Worm (Caenorhabditis elegans) whole organism, L4 larva: ENCODE data around the gene srw-44.

ENCODE experiments used
- R02D3.7 ChIP-seq: fragments of 150-350 bp; sonication (generic microtip); optimal IDR thresholded peaks from 3 replicates; lab custom pipeline; 2014; ENCODE audit warnings: missing biosample characterization, missing genetic modification characterization
- ama-1 ChIP-seq: fragments of 150-350 bp; optimal IDR thresholded peaks from 2 replicates; lab custom pipeline; 2014; ENCODE audit warnings: inconsistent platforms, mixed read lengths
- fos-1 ChIP-seq: fragments of 150-350 bp; optimal IDR thresholded peaks from 2 replicates; lab custom pipeline; 2014; ENCODE audit warnings: missing biosample characterization, missing genetic modification characterization
- lsy-2 ChIP-seq, 2 experiments: fragments of 150-350 bp in 1 of 2; sonication (generic microtip) in 1 of 2; optimal IDR thresholded peaks; 2 replicates each; lab custom pipeline; 2014 to 2017; ENCODE audit warnings: missing biosample characterization in 2 of 2, missing genetic modification characterization in 2 of 2
- pqm-1 ChIP-seq: sonication (generic microtip); optimal IDR thresholded peaks from 2 replicates; lab custom pipeline; 2017; ENCODE audit warnings: missing biosample characterization, missing genetic modification characterization
- saeg-2 ChIP-seq: fragments of 200-800 bp; sonication (Bioruptor generic); IDR thresholded peaks from 2 replicates; pipeline ENCODE4 v1.3.6; 2022; ENCODE audit warnings: missing genetic modification reagents, missing genetic modification characterization, missing compliant biosample characterization
- skn-1 ChIP-seq: fragments of 150-350 bp; optimal IDR thresholded peaks from 2 replicates; lab custom pipeline; 2014; ENCODE audit warnings: missing biosample characterization, missing genetic modification characterization
- unc-62 ChIP-seq, 3 experiments: fragments of 150-350 bp in 1 of 3; sonication (generic microtip); optimal IDR thresholded peaks in 2 of 3; peaks in 1 of 3; 1 replicate in 1 of 3; 2 replicates in 2 of 3; lab custom pipeline; 2014 to 2017; ENCODE audit warnings: missing biosample characterization in 3 of 3, missing genetic modification characterization in 3 of 3, missing genetic modification reagents in 3 of 3, missing genotype in 1 of 3

DNA sequence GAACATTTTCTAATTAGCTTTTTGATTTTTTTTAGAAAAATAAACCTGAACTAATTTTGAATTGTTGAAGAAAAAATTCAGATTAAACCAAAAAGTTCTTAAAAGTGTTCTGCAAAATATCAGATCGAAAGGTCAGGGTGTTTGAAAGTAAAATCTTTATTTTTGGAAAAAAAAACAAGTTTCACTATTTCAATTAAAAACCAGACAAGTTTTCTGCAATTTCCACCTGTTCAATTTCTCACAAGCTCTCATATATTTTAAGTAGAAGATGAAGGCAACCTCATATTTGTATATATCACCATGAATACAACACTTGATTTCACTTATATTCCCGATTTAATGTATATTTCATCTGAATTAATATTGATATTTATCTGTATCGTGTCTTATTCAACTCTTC is 7.1 kb downstream of the srw-44 start, which contains the start of gene srz-102:
- no peak for TF ChIP-seq ama-1
- TF ChIP-seq saeg-2 (GFP tag; lab: Robert Waterston, UW): no peak
- no peak for TF ChIP-seq fos-1 (tag; lab: Kevin White, UChicago)
- TF ChIP-seq R02D3.7 (tag; lab: Kevin White, UChicago): no peak
- TF ChIP-seq pqm-1 (tag; lab: Kevin White, UChicago): no peak
- no peak for TF ChIP-seq skn-1 (tag; lab: Kevin White, UChicago)
- TF ChIP-seq lsy-2 (tag; optimal IDR thresholded peaks at IDR 0.05; lab: Kevin White, UChicago): no peak
- no peak for TF ChIP-seq unc-62 (GFP tag; optimal IDR thresholded peaks at IDR 0.05 in 1 of 2; lab: Kevin White, UChicago)
- TF ChIP-seq unc-62 (tag; optimal IDR thresholded peaks at IDR 0.05; lab: Kevin White, UChicago): no peak
